Worm (Caenorhabditis elegans): ENCODE measurements around the gene srw-51.

DNA sequence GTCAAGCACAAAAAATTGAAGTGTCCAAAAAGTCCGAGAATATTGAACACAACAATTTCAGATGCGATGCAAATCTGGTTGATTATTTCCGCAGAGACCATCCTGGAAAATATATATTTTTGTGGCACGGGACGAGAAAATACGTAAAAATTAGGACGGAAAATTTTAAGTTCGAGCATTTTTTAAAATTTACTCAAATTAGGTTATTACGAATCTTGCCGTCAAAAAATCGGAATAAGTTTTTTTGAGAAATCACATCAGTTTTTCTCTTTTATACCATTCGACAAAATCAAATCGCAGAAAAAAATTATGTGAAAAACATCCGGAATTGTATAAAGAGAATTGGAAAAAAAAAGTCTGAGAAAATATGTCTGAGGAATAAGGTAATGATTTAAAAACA lies 7.2 kb upstream of the srw-51 start, which contains the start of gene srsx-1:
- no peak for TF ChIP-seq W03F9.2 (tag; optimal IDR thresholded peaks at IDR 0.05)
- TF ChIP-seq him-1 (tag; optimal IDR thresholded peaks at IDR 0.05), result no peak
- TF ChIP-seq dao-5 (tag; optimal IDR thresholded peaks at IDR 0.05), result no peak
